Worm (Caenorhabditis elegans): ENCODE data around the gene T19H5.4.
A peak's percentile ranks its signal among the peaks of the same experiment; 100 is the strongest.

Gene T19H5.4

ce11 chrII:9516836-9517235, 29.6 kb upstream of the T19H5.4 start, which contains the start of gene gcy-1:
TSS of gene gcy-1 (minus strand) at chrII:9516936.
- TF ChIP-seq zfh-2 (GFP tag; conservative IDR thresholded peaks at IDR 0.05) (no peak), tbp1 (GFP tag; optimal IDR thresholded peaks at IDR 0.05) (no peak), repo-1 (tag; optimal IDR thresholded peaks at IDR 0.05) (no peak), cebp-2 (GFP tag; IDR thresholded peaks at IDR 0.05) (no peak), ets-4 (GFP tag; optimal IDR thresholded peaks at IDR 0.05) (no peak)

- TF ChIP-seq B0035.1 (tag; optimal IDR thresholded peaks at IDR 0.05) = no peak
- TF ChIP-seq fkh-3 (tag; optimal IDR thresholded peaks at IDR 0.05) = no peak
- TF ChIP-seq nfya-2 (GFP tag; IDR thresholded peaks at IDR 0.05) = no peak
- TF ChIP-seq snpc-1.3 (tag; optimal IDR thresholded peaks at IDR 0.05; ENCODE audit: insufficient read depth) = no peak
- TF ChIP-seq snpc-1.1 (tag; optimal IDR thresholded peaks at IDR 0.05; ENCODE audit: insufficient read depth) = no peak
- TF ChIP-seq nhr-179 (tag; optimal IDR thresholded peaks at IDR 0.05) = no peak
These were observed 20.0 kb upstream of the T19H5.4 start, which contains the start of gene gcy-3 for ce11 chrII:9507181-9507580. TSS of gene gcy-3 (minus strand) at chrII:9507281.

- TF ChIP-seq die-1 (tag; optimal IDR thresholded peaks at IDR 0.05) (no peak), bed-1 (GFP tag; IDR thresholded peaks at IDR 0.05) (no peak), nhr-80 (tag; optimal IDR thresholded peaks at IDR 0.05) (peak; percentile 90), ceh-100 (GFP tag; IDR thresholded peaks at IDR 0.05) (no peak), F22D6.2 (tag; optimal IDR thresholded peaks at IDR 0.05) (no peak), ceh-79 (tag; optimal IDR thresholded peaks at IDR 0.05) (no peak), ztf-22 (GFP tag; optimal IDR thresholded peaks at IDR 0.05) (peak; percentile 69), egl-44 (GFP tag; IDR thresholded peaks at IDR 0.05) (peak; percentile 57; the same call in 1 of the 2 replicates), cebp-1 (GFP tag; IDR thresholded peaks at IDR 0.05) (no peak; the same call in 1 of the 2 replicates), cebp-1 (tag; optimal IDR thresholded peaks at IDR 0.05) (no peak), attf-5 (GFP tag; optimal IDR thresholded peaks at IDR 0.05) (peak; percentile 40), unc-62 (GFP tag; optimal IDR thresholded peaks at IDR 0.05) (peak; percentile 46), let-607 (tag; optimal IDR thresholded peaks at IDR 0.05) (peak in 1 of 2 experiments; percentile 32), rpc-1 (optimal IDR thresholded peaks at IDR 0.05) (no peak), rpc-1 (tag; optimal IDR thresholded peaks at IDR 0.05) (no peak), bed-2 (GFP tag; IDR thresholded peaks at IDR 0.05) (no peak), ekl-4 (GFP tag; IDR thresholded peaks at IDR 0.05) (no peak), madf-3 (GFP tag; IDR thresholded peaks at IDR 0.05) (no peak), dox-1 (GFP tag; IDR thresholded peaks at IDR 0.05) (0 out of 2 replicates have a peak, but pooled peaks have one; percentile 20), tlf-1 (GFP tag; optimal IDR thresholded peaks at IDR 0.05) (peak; percentile 71), madf-8 (GFP tag; conservative IDR thresholded peaks at IDR 0.05) (no peak), rcor-1 (GFP tag; IDR thresholded peaks at IDR 0.05) (no peak), F37B4.10 (GFP tag; IDR thresholded peaks at IDR 0.05) (no peak), madf-10 (tag; optimal IDR thresholded peaks at IDR 0.05) (no peak), B0261.1 (tag; optimal IDR thresholded peaks at IDR 0.05) (no peak), zfh-2 (GFP tag; conservative IDR thresholded peaks at IDR 0.05) (no peak), hrde-1 (tag; optimal IDR thresholded peaks at IDR 0.05; ENCODE audit: borderline replicate concordance) (no peak), C06A6.2 (GFP tag; conservative IDR thresholded peaks at IDR 0.05) (0 out of 2 replicates have a peak, but pooled peaks have one; percentile 49), egrh-3 (GFP tag; IDR thresholded peaks at IDR 0.05) (no peak), T07F8.4 (tag; optimal IDR thresholded peaks at IDR 0.05) (no peak), lin-54 (GFP tag; optimal IDR thresholded peaks at IDR 0.05) (no peak), ccch-3 (GFP tag; optimal IDR thresholded peaks at IDR 0.05) (no peak), F57C9.4 (tag; optimal IDR thresholded peaks at IDR 0.05) (no peak), ets-4 (GFP tag; optimal IDR thresholded peaks at IDR 0.05) (no peak), Y53F4B.3 (GFP tag; IDR thresholded peaks at IDR 0.05) (no peak), snpc-3.4 (tag; optimal IDR thresholded peaks at IDR 0.05) (no peak), nfyb-1 (GFP tag; IDR thresholded peaks at IDR 0.05) (0 out of 2 replicates have a peak, but pooled peaks have one; percentile 7)
These were observed 14.8 kb upstream of the T19H5.4 start for ce11 chrII:9501955-9502354.

Data from whole organism, young adult.